Worm (Caenorhabditis elegans) whole organism, L2 larva: Measurements from ENCODE around the gene znf-782.

Source experiments
- R02D3.7 ChIP-seq: fragments of 150-350 bp; optimal IDR thresholded peaks from 2 replicates; lab custom pipeline; 2014; ENCODE audit warnings: missing biosample characterization, missing genetic modification characterization
- skn-1 ChIP-seq: sonication (generic microtip); optimal IDR thresholded peaks from 2 replicates; lab custom pipeline; 2017; ENCODE audit warnings: missing biosample characterization, missing genetic modification characterization
- snpc-4 ChIP-seq: fragments of 150-350 bp; optimal IDR thresholded peaks from 2 replicates; lab custom pipeline; 2014; ENCODE audit warnings: missing biosample characterization, missing genetic modification characterization
- unc-55 ChIP-seq: fragments of 150-350 bp; sonication (generic microtip); optimal IDR thresholded peaks from 3 replicates; lab custom pipeline; 2014; ENCODE audit warnings: missing biosample characterization, missing genetic modification reagents, missing genetic modification characterization

- TF ChIP-seq skn-1 (tag; lab: Kevin White, UChicago) (no peak), unc-55 (GFP tag; lab: Kevin White, UChicago) (no peak), R02D3.7 (tag; lab: Kevin White, UChicago) (no peak), snpc-4 (tag; lab: Kevin White, UChicago) (no peak)
These were observed 32.2 kb downstream of the znf-782 start for ce11 chrIV:1035108-1035507.
